Worm (Caenorhabditis elegans) whole organism, L4/young adult: ENCODE data around the gene dyci-1.

Experiments used
- W03F9.2 ChIP-seq: fragments of 150-350 bp; optimal IDR thresholded peaks from 2 replicates; lab custom pipeline; 2014; ENCODE audit warnings: missing biosample characterization, missing genetic modification characterization
- dao-5 ChIP-seq: sonication (generic microtip); optimal IDR thresholded peaks from 2 replicates; lab custom pipeline; 2016; ENCODE audit warnings: missing genotype, missing genetic modification characterization, moderate library complexity, missing compliant biosample characterization

ce11 chrIV:6804815-6805214 lies 19.7 kb upstream of the dyci-1 start, which contains the start of gene C17H12.37:
- no peak for TF ChIP-seq W03F9.2
- no peak for TF ChIP-seq dao-5 (tag; lab: Kevin White, UChicago)
